Fruit fly (Drosophila melanogaster) whole organism, pupa: Measurements from ENCODE around the gene CG34408.
A peak's percentile ranks its signal among the peaks of the same experiment; 100 is the strongest.

Experiments
- CG10348 ChIP-seq: fragments of 200-800 bp; sonication (Bioruptor generic); IDR thresholded peaks from 2 replicates; pipeline ENCODE4 v1.3.6; 2022; ENCODE audit warnings: missing biosample characterization, missing genetic modification characterization
- CG12605 ChIP-seq: fragments of 200-800 bp; sonication (Bioruptor generic); IDR thresholded peaks from 2 replicates; pipeline ENCODE4 v1.3.6; 2022; ENCODE audit warnings: missing biosample characterization, missing genetic modification characterization
- CG13204 ChIP-seq: fragments of 200-800 bp; sonication (Bioruptor generic); optimal IDR thresholded peaks from 2 replicates; lab custom pipeline; 2018; ENCODE audit warnings: missing biosample characterization, mild to moderate bottlenecking, missing genetic modification characterization, moderate library complexity
- CG14655 ChIP-seq: fragments of 200-800 bp; sonication (Bioruptor generic); optimal IDR thresholded peaks from 3 replicates; lab custom pipeline; 2017; ENCODE audit warnings: mild to moderate bottlenecking, missing biosample characterization, missing genetic modification reagents, missing genetic modification characterization
- CG15710 ChIP-seq: fragments of 200-800 bp; sonication (Bioruptor generic); optimal IDR thresholded peaks from 2 replicates; lab custom pipeline; 2018; ENCODE audit warnings: missing biosample characterization, mild to moderate bottlenecking, missing genetic modification characterization, moderate library complexity
- CG17806 ChIP-seq: fragments of 200-800 bp; sonication (Bioruptor generic); optimal IDR thresholded peaks from 2 replicates; lab custom pipeline; 2018; ENCODE audit warnings: missing biosample characterization, mild to moderate bottlenecking, missing genetic modification characterization, moderate library complexity
- CG32121 ChIP-seq: fragments of 200-800 bp; sonication (Bioruptor generic); IDR thresholded peaks from 2 replicates; pipeline ENCODE4 v1.3.6; 2022; ENCODE audit warnings: missing biosample characterization, missing genetic modification characterization
- CG34367 ChIP-seq: fragments of 200-800 bp; sonication (Bioruptor generic); optimal IDR thresholded peaks from 2 replicates; lab custom pipeline; 2018; ENCODE audit warnings: missing biosample characterization, mild to moderate bottlenecking, missing genetic modification characterization
- CG4496 ChIP-seq: fragments of 200-800 bp; sonication (Bioruptor generic); IDR thresholded peaks from 3 replicates; pipeline ENCODE4 v1.3.6; 2022; ENCODE audit warnings: missing biosample characterization, missing genetic modification characterization
- CG8159 ChIP-seq: fragments of 200-800 bp; sonication (Bioruptor generic); optimal IDR thresholded peaks from 3 replicates; lab custom pipeline; 2018; ENCODE audit warnings: missing biosample characterization, mild to moderate bottlenecking, missing genetic modification characterization, moderate library complexity
- CG8301 ChIP-seq: fragments of 200-800 bp; sonication (Bioruptor generic); optimal IDR thresholded peaks from 2 replicates; lab custom pipeline; 2018; ENCODE audit warnings: missing biosample characterization, mild to moderate bottlenecking, missing genetic modification characterization
- CG9948 ChIP-seq: fragments of 200-800 bp; sonication (Bioruptor generic); optimal IDR thresholded peaks from 2 replicates; lab custom pipeline; 2018; ENCODE audit warnings: missing biosample characterization, mild to moderate bottlenecking, missing genetic modification characterization, moderate library complexity
- D1 ChIP-seq: fragments of 200-800 bp; sonication (Bioruptor generic); optimal IDR thresholded peaks from 2 replicates; lab custom pipeline; 2018; ENCODE audit warnings: missing biosample characterization, mild to moderate bottlenecking, missing genetic modification characterization, moderate library complexity
- EcR ChIP-seq: fragments of 200-800 bp; sonication (Bioruptor generic); optimal IDR thresholded peaks from 3 replicates; lab custom pipeline; 2019; ENCODE audit warnings: missing biosample characterization, missing genetic modification characterization, mild to moderate bottlenecking, moderate library complexity, missing genetic modification reagents
- Ets98B ChIP-seq: fragments of 200-800 bp; sonication (Bioruptor generic); IDR thresholded peaks from 2 replicates; pipeline ENCODE4 v1.3.6; 2022; ENCODE audit warnings: missing biosample characterization, missing genetic modification characterization
- Pif1A ChIP-seq: fragments of 200-800 bp; sonication (Bioruptor generic); optimal IDR thresholded peaks from 3 replicates; lab custom pipeline; 2016; ENCODE audit warnings: missing biosample characterization, missing genetic modification characterization
- Pif1B ChIP-seq: fragments of 200-800 bp; sonication (Bioruptor generic); optimal IDR thresholded peaks from 3 replicates; lab custom pipeline; 2016; ENCODE audit warnings: missing biosample characterization, missing genetic modification characterization
- Snoo ChIP-seq: fragments of 200-800 bp; sonication (Bioruptor generic); optimal IDR thresholded peaks from 3 replicates; lab custom pipeline; 2017; ENCODE audit warnings: missing biosample characterization, mild to moderate bottlenecking, missing genetic modification characterization, inconsistent platforms
- fd96Ca ChIP-seq: fragments of 200-800 bp; sonication (Bioruptor generic); IDR thresholded peaks from 3 replicates; pipeline ENCODE4 v1.3.6; 2022; ENCODE audit warnings: missing biosample characterization, missing genetic modification characterization
- gl ChIP-seq: fragments of 200-800 bp; sonication (Bioruptor generic); optimal IDR thresholded peaks from 2 replicates; lab custom pipeline; 2018; ENCODE audit warnings: missing biosample characterization, mild to moderate bottlenecking, missing genetic modification characterization
- rn ChIP-seq: fragments of 200-800 bp; sonication (Bioruptor generic); IDR thresholded peaks from 2 replicates; pipeline ENCODE4 v1.3.6; 2022; ENCODE audit warnings: missing biosample characterization, missing genetic modification characterization

The CG34408 gene

DNA sequence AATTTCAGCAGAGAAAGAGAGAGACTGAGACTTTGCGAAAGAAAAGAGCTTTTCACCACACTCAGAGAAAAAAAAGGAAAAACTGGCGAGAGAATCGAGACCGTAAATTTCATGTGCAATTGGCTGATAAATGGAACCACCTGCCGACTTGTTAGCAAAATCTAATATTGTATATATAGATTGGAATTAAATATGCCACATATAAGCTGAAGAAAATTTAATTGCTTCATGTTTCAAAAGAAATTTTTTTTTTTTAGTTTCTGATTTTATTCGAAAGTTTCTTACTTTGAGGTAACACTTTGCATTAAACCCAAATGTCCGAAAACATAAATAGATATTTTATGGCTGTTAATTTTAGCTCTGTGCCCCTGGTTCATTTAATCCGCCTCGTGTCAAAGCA is 24.9 kb downstream of the CG34408 start:
- TF ChIP-seq CG14655 (GFP tag; lab: Kevin White, UChicago) (peak; percentile 16), Ets98B (0 out of 2 replicates have a peak, but pooled peaks have one; percentile 13), EcR (no peak), CG15710 (tag; lab: Kevin White, UChicago) (no peak), Pif1B (GFP tag; lab: Kevin White, UChicago) (no peak), fd96Ca (GFP tag; lab: Robert Waterston, UW) (no peak), CG4496 (GFP tag; lab: Robert Waterston, UW) (0 out of 3 replicates have a peak, but pooled peaks have one; percentile 29), CG8159 (tag; lab: Kevin White, UChicago) (no peak), CG12605 (GFP tag; lab: Robert Waterston, UW) (no peak), Pif1A (GFP tag; lab: Kevin White, UChicago) (no peak), D1 (no peak), CG10348 (GFP tag; lab: Robert Waterston, UW) (no peak)

- peak; percentile 40; the same call in 1 of the 2 replicates for TF ChIP-seq CG32121 (GFP tag; lab: Robert Waterston, UW)
- TF ChIP-seq CG4496 (GFP tag; lab: Robert Waterston, UW) = peak; percentile 33; the same call in 1 of the 3 replicates
- TF ChIP-seq EcR = no peak
- peak; percentile 41; the same call in 1 of the 3 replicates for TF ChIP-seq fd96Ca (GFP tag; lab: Robert Waterston, UW)
- TF ChIP-seq Ets98B = peak; percentile 30; the same call in 1 of the 2 replicates
These were observed 27.5 kb downstream of the CG34408 start for dm6 chrX:10247366-10247765.

DNA sequence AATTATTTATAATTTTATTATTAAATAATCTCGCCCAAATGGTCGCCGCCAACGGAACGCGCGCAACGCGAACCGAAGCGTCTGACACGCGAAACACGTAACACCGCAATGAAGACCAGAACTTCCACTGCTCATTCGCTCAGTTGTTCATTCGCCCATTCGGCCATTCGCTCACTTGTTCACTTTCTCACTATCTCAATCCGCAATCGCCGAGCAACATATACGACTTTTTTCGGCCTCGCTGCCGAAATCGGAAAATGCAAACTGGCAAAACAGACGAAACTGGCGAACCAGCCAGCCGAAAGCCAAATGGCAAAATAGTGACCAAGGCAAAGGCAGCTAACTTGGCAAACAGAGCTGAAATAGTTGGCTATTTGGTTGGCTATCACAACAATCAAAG is 30.1 kb downstream of the CG34408 start:
- TF ChIP-seq CG8159 (tag; lab: Kevin White, UChicago) (no peak), CG34367 (no peak), gl (no peak), rn (GFP tag; lab: Robert Waterston, UW) (no peak), CG15710 (tag; lab: Kevin White, UChicago) (no peak), CG8301 (tag; lab: Kevin White, UChicago) (no peak), CG12605 (GFP tag; lab: Robert Waterston, UW) (no peak), EcR (no peak), fd96Ca (GFP tag; lab: Robert Waterston, UW) (no peak), Ets98B (no peak), Pif1B (GFP tag; lab: Kevin White, UChicago) (no peak), CG13204 (no peak), D1 (no peak), CG10348 (GFP tag; lab: Robert Waterston, UW) (no peak), CG4496 (GFP tag; lab: Robert Waterston, UW) (no peak)

dm6 chrX:10250659-10251058 is 30.7 kb downstream of the CG34408 start:
- TF ChIP-seq CG8301 (tag; lab: Kevin White, UChicago) (peak; percentile 1), CG32121 (GFP tag; lab: Robert Waterston, UW) (peak; percentile 27), fd96Ca (GFP tag; lab: Robert Waterston, UW) (no peak), EcR (no peak)

- TF ChIP-seq CG9948 (tag; lab: Kevin White, UChicago) (no peak), CG4496 (GFP tag; lab: Robert Waterston, UW) (peak; percentile 57; the same call in 2 of the 3 replicates)
- TF ChIP-seq, all 21 proteins: peak for 1
These were observed 32.8 kb downstream of the CG34408 start for dm6 chrX:10252745-10253144.

- TF ChIP-seq CG14655 (GFP tag; lab: Kevin White, UChicago) = no peak
- no peak for TF ChIP-seq CG17806 (tag; lab: Kevin White, UChicago)
- TF ChIP-seq gl = no peak
- no peak for TF ChIP-seq fd96Ca (GFP tag; lab: Robert Waterston, UW)
- no peak for TF ChIP-seq D1
- no peak for TF ChIP-seq Pif1A (GFP tag; lab: Kevin White, UChicago)
- TF ChIP-seq EcR = no peak
- TF ChIP-seq Pif1B (GFP tag; lab: Kevin White, UChicago) = no peak
- no peak for TF ChIP-seq rn (GFP tag; lab: Robert Waterston, UW)
- no peak for TF ChIP-seq CG13204
- TF ChIP-seq CG8159 (tag; lab: Kevin White, UChicago) = no peak
- TF ChIP-seq CG32121 (GFP tag; lab: Robert Waterston, UW) = no peak
- no peak for TF ChIP-seq CG34367
- TF ChIP-seq CG10348 (GFP tag; lab: Robert Waterston, UW) = no peak
These were observed 36.3 kb downstream of the CG34408 start for dm6 chrX:10256228-10256627.

- TF ChIP-seq CG17806 (tag; lab: Kevin White, UChicago) (no peak), CG9948 (tag; lab: Kevin White, UChicago) (no peak), CG13204 (no peak), CG8159 (tag; lab: Kevin White, UChicago) (no peak), CG12605 (GFP tag; lab: Robert Waterston, UW) (no peak), Ets98B (no peak), Snoo (tag; lab: Kevin White, UChicago) (no peak), CG34367 (no peak), EcR (no peak), CG4496 (GFP tag; lab: Robert Waterston, UW) (no peak), Pif1B (GFP tag; lab: Kevin White, UChicago) (no peak)
These were observed 39.6 kb downstream of the CG34408 start for dm6 chrX:10259524-10259923.
